Worm (Caenorhabditis elegans): Measurements from ENCODE around the gene str-208.

The str-208 gene

DNA sequence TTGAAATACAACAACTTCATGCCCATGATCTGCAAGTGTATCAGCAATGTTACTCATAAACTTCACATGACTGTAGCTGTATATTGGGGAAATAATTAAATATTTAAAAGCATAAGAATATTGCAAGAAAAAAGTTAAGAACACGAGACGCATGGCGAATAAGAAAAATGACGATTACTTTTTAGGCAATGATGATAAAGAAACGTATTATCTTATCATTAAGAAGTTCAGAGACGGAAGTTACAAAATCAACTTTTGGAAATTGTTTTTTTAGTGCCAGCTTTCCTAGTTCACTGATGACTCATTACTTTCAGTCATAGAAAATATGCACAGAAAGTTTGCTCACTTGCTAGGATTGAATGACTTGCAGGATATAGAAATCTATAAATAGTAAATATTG lies 43.8 kb downstream of the str-208 start, which contains the start of gene ugt-7 (continued):
- no peak for TF ChIP-seq sdz-12 (GFP tag; optimal IDR thresholded peaks at IDR 0.05)

DNA sequence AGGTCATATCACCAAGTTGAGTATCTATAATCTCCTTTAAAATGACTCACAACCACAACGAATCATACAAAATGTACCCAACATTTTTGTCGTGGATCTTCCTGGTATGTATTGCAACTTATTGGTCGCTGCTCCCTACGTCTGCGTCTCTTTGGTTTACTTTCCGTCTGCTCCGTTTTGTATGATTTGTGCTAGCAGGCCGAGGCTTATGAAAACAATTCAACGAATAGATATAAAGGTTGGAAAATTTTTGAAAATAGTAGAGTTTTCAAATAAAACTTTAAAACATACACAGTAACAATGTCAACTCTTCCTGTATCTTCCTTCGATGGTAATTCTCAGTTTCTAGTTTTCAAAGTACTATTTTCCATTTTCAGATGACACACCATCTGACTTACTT lies 44.8 kb downstream of the str-208 start, which contains the start of gene srr-8:
Gene srr-8, plus strand, starts transcription at position 301 of the 400 bp plus-strand sequence.
- peak; percentile 9; the same call in 1 of the 2 replicates for TF ChIP-seq dmd-6 (GFP tag; IDR thresholded peaks at IDR 0.05)
- TF ChIP-seq daf-19 (GFP tag; conservative IDR thresholded peaks at IDR 0.05), result no peak
